Worm (Caenorhabditis elegans): ENCODE results near the gene algn-14.

algn-14 gene

ce11 chrIV:3824720-3825119, 21.5 kb upstream of the algn-14 start (continued):
- TF ChIP-seq T23F11.4 (GFP tag; optimal IDR thresholded peaks at IDR 0.05) (no peak), pqm-1 (tag; optimal IDR thresholded peaks at IDR 0.05) (no peak), gmeb-2 (tag; optimal IDR thresholded peaks at IDR 0.05) (no peak), ceh-34 (tag; optimal IDR thresholded peaks at IDR 0.05) (peak; percentile 54), tbx-7 (tag; optimal IDR thresholded peaks at IDR 0.05) (no peak), dve-1 (tag; optimal IDR thresholded peaks at IDR 0.05) (no peak), fax-1 (tag; optimal IDR thresholded peaks at IDR 0.05) (no peak), hlh-8 (tag; optimal IDR thresholded peaks at IDR 0.05) (peak; percentile 48), unc-86 (tag; optimal IDR thresholded peaks at IDR 0.05) (no peak), pha-2 (tag; optimal IDR thresholded peaks at IDR 0.05) (no peak), ref-2 (tag; optimal IDR thresholded peaks at IDR 0.05) (peak; percentile 58), pha-4 (tag; optimal IDR thresholded peaks at IDR 0.05) (no peak), elt-2 (tag; optimal IDR thresholded peaks at IDR 0.05) (peak; percentile 11), lin-11 (tag; optimal IDR thresholded peaks at IDR 0.05) (no peak), fkh-10 (GFP tag; optimal IDR thresholded peaks at IDR 0.05) (no peak), hlh-13 (GFP tag; optimal IDR thresholded peaks at IDR 0.05) (no peak), dmd-4 (tag; optimal IDR thresholded peaks at IDR 0.05; ENCODE audit: borderline replicate concordance) (no peak), che-1 (tag; optimal IDR thresholded peaks at IDR 0.05) (no peak), unc-3 (GFP tag; conservative IDR thresholded peaks at IDR 0.05) (no peak), unc-3 (tag; optimal IDR thresholded peaks at IDR 0.05) (no peak), sdc-2 (tag; optimal IDR thresholded peaks at IDR 0.05) (peak; percentile 2), ceh-19 (GFP tag; optimal IDR thresholded peaks at IDR 0.05) (no peak), ceh-48 (tag; optimal IDR thresholded peaks at IDR 0.05) (no peak), lim-6 (tag; optimal IDR thresholded peaks at IDR 0.05) (no peak), odd-2 (tag; optimal IDR thresholded peaks at IDR 0.05) (no peak), sox-4 (tag; optimal IDR thresholded peaks at IDR 0.05) (no peak), C38D4.7 (GFP tag; optimal IDR thresholded peaks at IDR 0.05) (no peak), unc-42 (tag; optimal IDR thresholded peaks at IDR 0.05) (peak; percentile 93), Y22D7AL.16 (tag; optimal IDR thresholded peaks at IDR 0.05) (no peak), tbx-2 (tag; optimal IDR thresholded peaks at IDR 0.05) (peak; percentile 67), ahr-1 (tag; optimal IDR thresholded peaks at IDR 0.05) (no peak), K09A11.1 (tag; optimal IDR thresholded peaks at IDR 0.05; ENCODE audit: insufficient read depth) (no peak), elt-4 (tag; optimal IDR thresholded peaks at IDR 0.05) (no peak)

DNA sequence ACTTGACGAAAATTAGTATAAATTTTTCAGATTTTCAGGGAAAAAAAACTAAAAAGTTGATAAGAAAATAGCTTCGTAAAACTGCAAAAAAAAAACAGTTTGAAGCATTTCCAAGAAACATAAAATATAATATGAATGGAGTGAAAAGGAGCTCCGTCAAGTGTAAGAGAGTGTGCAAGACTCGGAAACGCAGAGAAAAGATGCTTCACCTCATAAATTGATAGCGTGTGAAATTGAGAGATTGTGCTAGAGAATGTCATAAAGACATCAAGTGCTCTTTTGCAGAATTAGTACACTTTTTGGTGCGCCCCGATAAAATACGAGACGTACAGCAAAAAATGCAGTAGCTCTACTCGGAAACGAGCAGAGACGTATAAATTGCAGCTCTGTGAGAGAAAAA, 18.3 kb upstream of the algn-14 start:
- TF ChIP-seq ceh-45 (GFP tag; IDR thresholded peaks at IDR 0.05) (no peak), Y22D7AL.16 (tag; optimal IDR thresholded peaks at IDR 0.05) (no peak), ttx-3 (tag; optimal IDR thresholded peaks at IDR 0.05) (no peak), ceh-14 (tag; optimal IDR thresholded peaks at IDR 0.05) (no peak), ama-1 (optimal IDR thresholded peaks at IDR 0.05) (no peak), pha-2 (tag; optimal IDR thresholded peaks at IDR 0.05) (no peak), hlh-8 (tag; optimal IDR thresholded peaks at IDR 0.05) (no peak), nhr-232 (tag; optimal IDR thresholded peaks at IDR 0.05) (no peak), elt-4 (tag; optimal IDR thresholded peaks at IDR 0.05) (no peak), ztf-16 (tag; optimal IDR thresholded peaks at IDR 0.05) (no peak), C38D4.7 (GFP tag; optimal IDR thresholded peaks at IDR 0.05) (no peak), C08G9.2 (tag; optimal IDR thresholded peaks at IDR 0.05) (no peak), pha-4 (tag; optimal IDR thresholded peaks at IDR 0.05) (no peak), K02D7.2 (tag; optimal IDR thresholded peaks at IDR 0.05) (no peak), rnt-1 (tag; optimal IDR thresholded peaks at IDR 0.05) (no peak), fkh-6 (tag; optimal IDR thresholded peaks at IDR 0.05) (no peak), pros-1 (tag; optimal IDR thresholded peaks at IDR 0.05) (no peak), hlh-30 (tag; optimal IDR thresholded peaks at IDR 0.05; ENCODE audit: insufficient read depth) (no peak), pat-9 (tag; optimal IDR thresholded peaks at IDR 0.05) (no peak)

All from whole organism, late embryonic.